Worm (Caenorhabditis elegans): ENCODE measurements around the gene F09E5.16.

DNA sequence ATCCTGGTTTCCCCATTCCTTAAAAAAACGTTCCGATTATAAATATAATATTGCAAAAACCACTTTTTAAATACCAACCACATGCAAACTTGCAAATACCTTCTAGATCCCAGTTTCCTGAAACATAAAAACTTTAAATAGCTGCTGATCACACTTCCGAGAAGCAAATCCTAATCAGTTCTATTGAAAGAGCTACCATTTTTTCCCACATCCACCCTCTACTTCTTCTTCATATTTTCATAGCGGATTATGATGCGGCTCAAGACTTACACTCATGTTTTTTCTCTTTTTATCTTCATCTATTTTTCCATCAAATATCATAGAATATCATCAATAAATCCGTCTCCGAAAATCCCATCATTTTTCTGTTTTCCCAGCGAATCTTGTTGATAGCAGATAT, 38.7 kb downstream of the F09E5.16 start:
- TF ChIP-seq flt-1 (GFP tag; IDR thresholded peaks at IDR 0.05), result no peak
- TF ChIP-seq med-1 (GFP tag; optimal IDR thresholded peaks at IDR 0.05; ENCODE audit: insufficient read depth), result no peak
- TF ChIP-seq ref-1 (GFP tag; conservative IDR thresholded peaks at IDR 0.05), result no peak
- TF ChIP-seq ztf-29 (GFP tag; IDR thresholded peaks at IDR 0.05), result no peak
